Worm (Caenorhabditis elegans) whole organism, L1 larva: ENCODE data around the gene rabr-3.

ENCODE experiments used
- C04F5.9 ChIP-seq: sonication (generic microtip); optimal IDR thresholded peaks from 2 replicates; lab custom pipeline; 2016; ENCODE audit warnings: missing genetic modification characterization, missing compliant biosample characterization
- alr-1 ChIP-seq: fragments of 200-800 bp; sonication (Bioruptor generic); optimal IDR thresholded peaks from 2 replicates; lab custom pipeline; 2018; ENCODE audit warnings: borderline replicate concordance, mild to moderate bottlenecking, missing genetic modification characterization, missing compliant biosample characterization
- aly-2 ChIP-seq: fragments of 150-350 bp; optimal IDR thresholded peaks from 2 replicates; lab custom pipeline; 2014; ENCODE audit warnings: missing biosample characterization, missing genetic modification characterization
- dpl-1 ChIP-seq, 3 experiments: fragments of 150-350 bp in 2 of 3; sonication (generic microtip) in 1 of 3; optimal IDR thresholded peaks; 2 replicates each; lab custom pipeline; 2014 to 2017; ENCODE audit warnings: missing biosample characterization in 3 of 3, missing genetic modification characterization in 3 of 3, missing genetic modification reagents in 3 of 3
- dsc-1 ChIP-seq: sonication (generic microtip); optimal IDR thresholded peaks from 2 replicates; lab custom pipeline; 2016; ENCODE audit warnings: mild to moderate bottlenecking, missing genetic modification characterization, missing compliant biosample characterization
- efl-3 ChIP-seq: fragments of 200-800 bp; sonication (Bioruptor generic); optimal IDR thresholded peaks from 2 replicates; lab custom pipeline; 2018; ENCODE audit warnings: mild to moderate bottlenecking, missing genetic modification characterization, missing compliant biosample characterization
- egl-13 ChIP-seq: sonication (generic microtip); optimal IDR thresholded peaks from 2 replicates; lab custom pipeline; 2016; ENCODE audit warnings: missing genotype, missing genetic modification reagents, missing genetic modification characterization, missing compliant biosample characterization
- egl-27 ChIP-seq, 2 experiments: fragments of 150-350 bp in 1 of 2; sonication (generic microtip); optimal IDR thresholded peaks; 3 replicates each; lab custom pipeline; 2017 to 2018; ENCODE audit warnings: missing biosample characterization in 2 of 2, missing genetic modification characterization in 2 of 2, missing genetic modification reagents in 2 of 2
- elt-3 ChIP-seq, 6 experiments: fragments of 150-350 bp in 1 of 6; sonication (generic microtip); optimal IDR thresholded peaks; 2 replicates each; lab custom pipeline; 2017 to 2018; ENCODE audit warnings: missing biosample characterization in 6 of 6, missing genetic modification characterization in 6 of 6, inconsistent platforms in 1 of 6
- ets-5 ChIP-seq: fragments of 200-800 bp; sonication (Bioruptor generic); IDR thresholded peaks from 2 replicates; pipeline ENCODE4 v1.3.6; 2022; ENCODE audit warnings: missing genetic modification characterization, missing compliant biosample characterization
- fkh-10 ChIP-seq: sonication (generic microtip); optimal IDR thresholded peaks from 2 replicates; lab custom pipeline; 2017; ENCODE audit warnings: missing biosample characterization, missing genetic modification reagents, missing genetic modification characterization
- fkh-4 ChIP-seq: sonication (generic microtip); optimal IDR thresholded peaks from 2 replicates; lab custom pipeline; 2016; ENCODE audit warnings: missing compliant biosample characterization, missing genetic modification characterization, borderline replicate concordance
- grh-1 ChIP-seq: fragments of 200-800 bp; sonication (Bioruptor generic); IDR thresholded peaks from 2 replicates; pipeline ENCODE4 v1.3.6; 2022; ENCODE audit warnings: missing genetic modification reagents, missing genetic modification characterization, missing compliant biosample characterization
- irx-1 ChIP-seq: sonication (generic microtip); optimal IDR thresholded peaks from 2 replicates; lab custom pipeline; 2016; ENCODE audit warnings: missing genetic modification characterization, missing compliant biosample characterization
- isw-1 ChIP-seq: fragments of 200-800 bp; sonication (Bioruptor generic); IDR thresholded peaks from 2 replicates; pipeline ENCODE4 v1.3.6; 2022; ENCODE audit warnings: missing genetic modification characterization, missing compliant biosample characterization
- jun-1 ChIP-seq: fragments of 150-350 bp; optimal IDR thresholded peaks from 2 replicates; lab custom pipeline; 2014; ENCODE audit warnings: missing biosample characterization, missing genetic modification reagents, missing genetic modification characterization
- lin-14 ChIP-seq: fragments of 200-800 bp; sonication (Bioruptor generic); optimal IDR thresholded peaks from 2 replicates; lab custom pipeline; 2018; ENCODE audit warnings: mild to moderate bottlenecking, missing genetic modification characterization, moderate library complexity, missing compliant biosample characterization
- lin-15B ChIP-seq: fragments of 150-350 bp; sonication (generic microtip); optimal IDR thresholded peaks from 3 replicates; lab custom pipeline; 2014; ENCODE audit warnings: missing biosample characterization, missing genetic modification characterization
- lin-35 ChIP-seq, 2 experiments: fragments of 150-350 bp; optimal IDR thresholded peaks; 2 replicates each; lab custom pipeline; 2014; ENCODE audit warnings: missing biosample characterization in 2 of 2, missing genetic modification characterization in 2 of 2, missing genetic modification reagents in 2 of 2
- mab-9 ChIP-seq: fragments of 200-800 bp; sonication (Bioruptor generic); IDR thresholded peaks from 2 replicates; pipeline ENCODE4 v1.3.6; 2022; ENCODE audit warnings: missing genetic modification reagents, missing genetic modification characterization, missing compliant biosample characterization
- nhr-11 ChIP-seq: fragments of 150-350 bp; optimal IDR thresholded peaks from 2 replicates; lab custom pipeline; 2014; ENCODE audit warnings: missing biosample characterization, missing genetic modification characterization
- nhr-20 ChIP-seq: sonication (generic microtip); optimal IDR thresholded peaks from 2 replicates; lab custom pipeline; 2016; ENCODE audit warnings: mild to moderate bottlenecking, missing genetic modification characterization, missing compliant biosample characterization
- nhr-237 ChIP-seq: fragments of 150-350 bp; optimal IDR thresholded peaks from 2 replicates; lab custom pipeline; 2014; ENCODE audit warnings: missing biosample characterization, missing genetic modification characterization
- nhr-28 ChIP-seq: fragments of 150-350 bp; optimal IDR thresholded peaks from 2 replicates; lab custom pipeline; 2014; ENCODE audit warnings: missing biosample characterization, missing genetic modification characterization
- nhr-47 ChIP-seq: sonication (generic microtip); optimal IDR thresholded peaks from 2 replicates; lab custom pipeline; 2016; ENCODE audit warnings: mild to moderate bottlenecking, missing genetic modification characterization, moderate library complexity, missing compliant biosample characterization
- nhr-71 ChIP-seq: sonication (generic microtip); optimal IDR thresholded peaks from 2 replicates; lab custom pipeline; 2016; ENCODE audit warnings: mild to moderate bottlenecking, missing genetic modification characterization, moderate library complexity, missing compliant biosample characterization
- nhr-84 ChIP-seq: sonication (generic microtip); optimal IDR thresholded peaks from 2 replicates; lab custom pipeline; 2017; ENCODE audit warnings: missing biosample characterization, missing genetic modification characterization
- nhr-85 ChIP-seq: sonication (generic microtip); peaks from one replicate; lab custom pipeline; 2016; ENCODE audit warnings: missing genetic modification characterization, inconsistent platforms, missing compliant biosample characterization
- pax-3 ChIP-seq: fragments of 200-800 bp; sonication (Bioruptor generic); optimal IDR thresholded peaks from 2 replicates; lab custom pipeline; 2018; ENCODE audit warnings: mild to moderate bottlenecking, missing genetic modification characterization, moderate library complexity, missing compliant biosample characterization
- skn-1 ChIP-seq: fragments of 150-350 bp; optimal IDR thresholded peaks from 2 replicates; lab custom pipeline; 2014; ENCODE audit warnings: missing biosample characterization, missing genetic modification characterization
- snu-23 ChIP-seq: sonication (generic microtip); optimal IDR thresholded peaks from 2 replicates; lab custom pipeline; 2016; ENCODE audit warnings: missing genetic modification characterization, missing compliant biosample characterization
- sox-4 ChIP-seq: sonication (generic microtip); optimal IDR thresholded peaks from 2 replicates; lab custom pipeline; 2016; ENCODE audit warnings: missing genetic modification characterization, missing compliant biosample characterization
- tlp-1 ChIP-seq: fragments of 150-350 bp; optimal IDR thresholded peaks from 2 replicates; lab custom pipeline; 2014; ENCODE audit warnings: missing biosample characterization, missing genetic modification characterization
- unc-130 ChIP-seq: fragments of 150-350 bp; optimal IDR thresholded peaks from 2 replicates; lab custom pipeline; 2017; ENCODE audit warnings: missing biosample characterization, missing genetic modification characterization, inconsistent platforms
- unc-30 ChIP-seq: sonication (generic microtip); optimal IDR thresholded peaks from 2 replicates; lab custom pipeline; 2017; ENCODE audit warnings: missing biosample characterization, missing genetic modification characterization
- unc-98 ChIP-seq: fragments of 200-800 bp; sonication (Bioruptor generic); IDR thresholded peaks from 2 replicates; pipeline ENCODE4 v1.3.6; 2022; ENCODE audit warnings: missing genetic modification characterization, missing compliant biosample characterization

The rabr-3 gene

DNA sequence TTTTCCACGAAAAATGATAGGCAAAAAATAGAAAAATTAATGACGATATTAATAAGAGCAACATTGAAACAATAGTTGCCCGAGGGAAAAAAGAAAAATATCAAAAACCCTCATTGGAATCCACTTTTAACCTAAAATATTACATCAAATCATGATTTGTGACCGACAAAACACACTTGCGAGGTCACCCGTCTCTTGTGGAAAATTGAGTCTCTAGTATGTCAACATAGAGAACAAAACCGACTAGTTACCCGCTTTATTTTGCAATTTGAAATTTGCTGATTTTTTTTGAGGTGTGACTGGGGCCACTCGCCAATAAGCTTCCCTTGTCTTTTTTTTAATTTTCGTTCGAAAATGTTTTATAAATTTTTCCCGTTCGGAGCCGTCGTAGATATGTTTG, 19.7 kb upstream of the rabr-3 start, which contains the start of gene cyp-33D1:
Gene cyp-33D1 (minus strand): TSS at position 101 of the 400 bp plus-strand sequence.
- no peak for TF ChIP-seq tlp-1
- TF ChIP-seq snu-23 = no peak
- no peak for TF ChIP-seq unc-98
- TF ChIP-seq lin-14 (GFP tag; lab: Kevin White, UChicago) = no peak
- TF ChIP-seq egl-13 (tag; lab: Kevin White, UChicago) = no peak
- TF ChIP-seq efl-3 (GFP tag; lab: Kevin White, UChicago) = no peak
- TF ChIP-seq skn-1 = no peak

ce11 chrV:16180350-16180749, 15.1 kb upstream of the rabr-3 start, which contains the start of gene str-106:
TSS of gene str-106 (plus strand) at chrV:16180650.
- TF ChIP-seq nhr-11 (tag; lab: Kevin White, UChicago) (no peak), nhr-71 (tag; lab: Kevin White, UChicago) (no peak), nhr-237 (tag; lab: Kevin White, UChicago) (no peak), elt-3 (tag; optimal IDR thresholded peaks at IDR 0.05; lab: Kevin White, UChicago) (no peak), aly-2 (tag; lab: Kevin White, UChicago) (no peak), nhr-85 (tag; lab: Kevin White, UChicago) (no peak), jun-1 (no peak), unc-30 (no peak)

- TF ChIP-seq C04F5.9 (tag; lab: Kevin White, UChicago) = no peak
- TF ChIP-seq lin-35 (GFP tag; optimal IDR thresholded peaks at IDR 0.05; lab: Kevin White, UChicago) = no peak
- TF ChIP-seq egl-27 (tag; optimal IDR thresholded peaks at IDR 0.05; lab: Kevin White, UChicago) = no peak
- no peak for TF ChIP-seq nhr-28 (tag; lab: Kevin White, UChicago)
- no peak for TF ChIP-seq aly-2 (tag; lab: Kevin White, UChicago)
- TF ChIP-seq fkh-4 = no peak
- TF ChIP-seq efl-3 (GFP tag; lab: Kevin White, UChicago) = no peak
- no peak for TF ChIP-seq unc-98
- no peak for TF ChIP-seq sox-4
- TF ChIP-seq nhr-47 (tag; lab: Kevin White, UChicago) = no peak
- TF ChIP-seq, all 84 proteins: peak for 0
These were observed 13.4 kb upstream of the rabr-3 start, which contains the start of gene srz-13 for ce11 chrV:16182110-16182509. TSS of gene srz-13 (plus strand) at chrV:16182410.

- TF ChIP-seq unc-30 (no peak), irx-1 (no peak), grh-1 (GFP tag; lab: Robert Waterston, UW) (no peak), C04F5.9 (tag; lab: Kevin White, UChicago) (no peak), dpl-1 (GFP tag; optimal IDR thresholded peaks at IDR 0.05; lab: Kevin White, UChicago) (no peak)
These were observed 12.6 kb upstream of the rabr-3 start, which contains the start of gene srh-277 for ce11 chrV:16182918-16183317. TSS of gene srh-277 (plus strand) at chrV:16183218.

DNA sequence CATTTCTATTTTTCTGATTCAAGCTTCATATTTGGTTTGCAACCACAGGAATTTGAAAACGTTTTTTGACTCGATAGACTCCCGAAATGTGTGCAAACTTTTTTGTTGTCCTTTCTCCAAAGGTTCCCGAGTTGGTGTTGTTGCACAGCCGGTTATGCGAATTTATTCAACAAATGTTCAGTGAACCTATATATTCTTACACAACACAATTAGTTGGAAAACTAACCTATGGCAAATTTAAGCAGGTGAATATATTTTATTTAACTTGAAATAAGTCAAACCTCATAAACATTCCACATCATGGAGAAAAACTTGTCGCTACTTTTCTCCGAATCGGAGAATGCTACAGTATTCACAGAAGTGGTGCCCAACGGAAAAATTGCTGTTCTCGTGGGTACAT, 12.1 kb upstream of the rabr-3 start, which contains the start of gene srz-14:
Gene srz-14 (plus strand): TSS at position 301 of the 400 bp plus-strand sequence.
- no peak for TF ChIP-seq unc-98
- no peak for TF ChIP-seq lin-15B (tag; lab: Kevin White, UChicago)
- no peak for TF ChIP-seq dpl-1 (GFP tag; optimal IDR thresholded peaks at IDR 0.05; lab: Kevin White, UChicago)
- TF ChIP-seq alr-1 = no peak
- TF ChIP-seq ets-5 (GFP tag; lab: Robert Waterston, UW) = no peak
- no peak for TF ChIP-seq tlp-1

DNA sequence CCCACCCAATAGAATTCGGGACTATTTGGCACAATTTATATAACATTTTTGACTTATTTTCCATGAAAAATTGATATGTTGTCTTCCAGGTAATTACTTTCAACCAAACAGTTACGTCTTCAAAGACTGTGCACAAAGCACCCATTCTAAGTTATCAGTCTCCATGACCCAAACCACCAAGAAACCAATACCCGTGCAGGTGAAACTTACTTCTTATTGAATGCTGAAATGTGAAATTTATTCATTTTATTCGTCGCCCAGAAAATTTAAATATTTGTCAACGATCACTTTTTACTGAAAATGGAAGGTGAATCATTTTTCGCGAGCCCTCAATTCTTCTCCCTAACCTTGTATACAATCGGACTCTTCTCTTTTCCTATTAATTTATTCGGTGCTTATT, 5.0 kb upstream of the rabr-3 start, which contains the start of gene srh-281:
Gene srh-281 (plus strand): TSS at position 301 of the 400 bp plus-strand sequence.
- TF ChIP-seq unc-130 (tag; lab: Kevin White, UChicago) (no peak), nhr-20 (no peak), dsc-1 (tag; lab: Kevin White, UChicago) (no peak), irx-1 (no peak), mab-9 (GFP tag; lab: Robert Waterston, UW) (no peak), isw-1 (GFP tag; lab: Robert Waterston, UW) (no peak), pax-3 (tag; lab: Kevin White, UChicago) (no peak), snu-23 (no peak), fkh-10 (GFP tag; lab: Kevin White, UChicago) (no peak), nhr-84 (tag; lab: Kevin White, UChicago) (no peak)
